Worm (Caenorhabditis elegans) whole organism, L1 larva: ENCODE measurements around the gene R09E10.5.
A peak's percentile ranks its signal among the peaks of the same experiment; 100 is the strongest.

Source experiments
- alr-1 ChIP-seq: fragments of 200-800 bp; sonication (Bioruptor generic); optimal IDR thresholded peaks from 2 replicates; lab custom pipeline; 2018; ENCODE audit warnings: borderline replicate concordance, mild to moderate bottlenecking, missing genetic modification characterization, missing compliant biosample characterization
- ama-1 ChIP-seq: fragments of 150-350 bp; optimal IDR thresholded peaks from 2 replicates; lab custom pipeline; 2014
- egl-27 ChIP-seq, 2 experiments: fragments of 150-350 bp in 1 of 2; sonication (generic microtip); optimal IDR thresholded peaks; 3 replicates each; lab custom pipeline; 2017 to 2018; ENCODE audit warnings: missing biosample characterization in 2 of 2, missing genetic modification characterization in 2 of 2, missing genetic modification reagents in 2 of 2
- mdl-1 ChIP-seq, 2 experiments: fragments of 150-350 bp; optimal IDR thresholded peaks; 2 replicates each; lab custom pipeline; 2014 to 2017; ENCODE audit warnings: missing biosample characterization in 2 of 2, missing genetic modification characterization in 2 of 2, inconsistent platforms in 1 of 2
- mep-1 ChIP-seq: fragments of 150-350 bp; optimal IDR thresholded peaks from 2 replicates; lab custom pipeline; 2014; ENCODE audit warnings: missing biosample characterization, missing genetic modification characterization
- nhr-85 ChIP-seq: sonication (generic microtip); peaks from one replicate; lab custom pipeline; 2016; ENCODE audit warnings: missing genetic modification characterization, inconsistent platforms, missing compliant biosample characterization
- pag-3 ChIP-seq: sonication (generic microtip); optimal IDR thresholded peaks from 2 replicates; lab custom pipeline; 2017; ENCODE audit warnings: missing genetic modification characterization, mild to moderate bottlenecking, missing compliant biosample characterization, antibody characterized with exemption, borderline replicate concordance; ENCODE audit not compliant: insufficient read depth
- pqm-1 ChIP-seq: sonication (generic microtip); optimal IDR thresholded peaks from 3 replicates; lab custom pipeline; 2017; ENCODE audit warnings: missing biosample characterization, missing genetic modification characterization

ce11 chrIV:10345990-10346389 lies 43.9 kb upstream of the R09E10.5 start:
- TF ChIP-seq egl-27 (tag; optimal IDR thresholded peaks at IDR 0.05; lab: Kevin White, UChicago): no peak
- TF ChIP-seq mep-1 (tag; lab: Kevin White, UChicago): peak; percentile 85
- TF ChIP-seq ama-1 (lab: Kevin White, UChicago): no peak
- TF ChIP-seq nhr-85 (tag; lab: Kevin White, UChicago): peak; percentile 39
- TF ChIP-seq mdl-1 (tag; optimal IDR thresholded peaks at IDR 0.05; lab: Kevin White, UChicago): peak in 1 of 2 experiments; percentile 39
- no peak for TF ChIP-seq pag-3
- no peak for TF ChIP-seq pqm-1 (tag; lab: Kevin White, UChicago)
- no peak for TF ChIP-seq alr-1 (tag; lab: Kevin White, UChicago)
